Fruit fly (Drosophila melanogaster) whole organism: Measurements from ENCODE around the gene Pgm1.

Experiments
- Dll ChIP-seq: fragments of >200 bp; optimal IDR thresholded peaks from 2 replicates; lab custom pipeline; 2017
- EcR ChIP-seq, 2 experiments: fragments of >200 bp; optimal IDR thresholded peaks; 2 replicates each; lab custom pipeline; 2017; ENCODE audit warnings: missing biosample characterization in 2 of 2, missing genetic modification characterization in 2 of 2, missing genetic modification reagents in 2 of 2
- psq ChIP-seq: fragments of >200 bp; optimal IDR thresholded peaks from 2 replicates; lab custom pipeline; 2017

DNA sequence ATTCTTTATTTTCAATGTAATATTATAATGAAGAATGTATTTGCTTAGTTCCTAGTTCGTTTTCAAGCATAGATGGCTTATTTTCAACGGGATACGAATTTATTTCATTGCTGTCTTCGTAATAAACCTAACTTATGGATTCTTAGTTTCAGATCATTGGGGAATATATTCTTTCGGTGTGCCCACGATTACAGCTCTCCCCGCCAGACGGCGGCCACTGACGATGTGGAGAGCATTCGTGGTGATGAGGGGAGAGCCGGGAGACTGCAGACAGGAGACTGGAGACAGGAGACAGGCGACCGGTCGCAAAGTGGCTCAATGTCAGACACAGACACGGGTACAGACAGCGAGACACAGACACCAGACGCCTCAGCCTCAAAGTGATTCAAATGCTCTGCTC is 49.0 kb upstream of the Pgm1 start:
- TF ChIP-seq Dll (lab: Kevin White, UChicago) (no peak), EcR (GFP tag; optimal IDR thresholded peaks at IDR 0.05; lab: Kevin White, UChicago) (no peak), psq (lab: Kevin White, UChicago) (no peak)
